In genomic region chr2L:128977-129941, dm6 we compare ENCODE assay signal across 6 fruit fly cellular contexts.
A peak's percentile ranks its signal among the peaks of the same experiment; 100 is the strongest.
TF ChIP-seq lines count a peak whose summit lies in the region.

No protein-coding gene starts in this region.

- peak; percentile 8 for TF ChIP-seq CTCF in whole organism, embryonic (GFP tag; optimal IDR thresholded peaks at IDR 0.05; lab: Kevin White, UChicago)

TF ChIP-seq in whole organism, 6 proteins besides CTCF, POLR2A, EP300 and RAD21:
- TF ChIP-seq EcR (GFP tag; optimal IDR thresholded peaks at IDR 0.05; lab: Kevin White, UChicago) (no peak), Dll (optimal IDR thresholded peaks at IDR 0.05; lab: Kevin White, UChicago) (no peak), psq (optimal IDR thresholded peaks at IDR 0.05; lab: Kevin White, UChicago) (no peak), CG8478 (optimal IDR thresholded peaks at IDR 0.05; lab: Kevin White, UChicago) (peak; percentile 58)

TF ChIP-seq in whole organism, adult, 20 proteins besides CTCF, POLR2A, EP300 and RAD21 (continues in another document):
- TF ChIP-seq ovo (GFP tag; optimal IDR thresholded peaks at IDR 0.05; lab: Kevin White, UChicago) (peak; percentile 84), kay (GFP tag; lab: Kevin White, UChicago; ENCODE audit: borderline replicate concordance) (peak; percentile 88), cnc (optimal IDR thresholded peaks at IDR 0.05; lab: Kevin White, UChicago) (no peak), CG7101 (tag; optimal IDR thresholded peaks at IDR 0.05; lab: Kevin White, UChicago) (peak; percentile 76), Mnt (GFP tag; optimal IDR thresholded peaks at IDR 0.05; lab: Kevin White, UChicago) (peak; percentile 93), bab1 (GFP tag; optimal IDR thresholded peaks at IDR 0.05; lab: Kevin White, UChicago) (peak; percentile 82), CG33017 (tag; optimal IDR thresholded peaks at IDR 0.05; lab: Kevin White, UChicago) (peak; percentile 81), Clk (GFP tag; optimal IDR thresholded peaks at IDR 0.05; lab: Kevin White, UChicago) (no peak), CG7045 (GFP tag; optimal IDR thresholded peaks at IDR 0.05; lab: Kevin White, UChicago) (peak; percentile 6), Hr96 (GFP tag; optimal IDR thresholded peaks at IDR 0.05; lab: Kevin White, UChicago) (peak; percentile 84), CG11617 (GFP tag; optimal IDR thresholded peaks at IDR 0.05; lab: Kevin White, UChicago) (peak; percentile 51), CG14711 (tag; optimal IDR thresholded peaks at IDR 0.05; lab: Kevin White, UChicago) (peak; percentile 67), pad (GFP tag; optimal IDR thresholded peaks at IDR 0.05; lab: Kevin White, UChicago) (peak; percentile 95), cic (GFP tag; optimal IDR thresholded peaks at IDR 0.05; lab: Kevin White, UChicago) (peak; percentile 94), toe (GFP tag; optimal IDR thresholded peaks at IDR 0.05; lab: Kevin White, UChicago) (peak; percentile 49), tj (GFP tag; optimal IDR thresholded peaks at IDR 0.05; lab: Kevin White, UChicago) (peak; percentile 93), Crg-1 (GFP tag; optimal IDR thresholded peaks at IDR 0.05; lab: Kevin White, UChicago) (peak; percentile 38)

TF ChIP-seq in whole organism, embryonic, 481 proteins besides CTCF, POLR2A, EP300 and RAD21 (continues in another document):
- TF ChIP-seq Adf1 (GFP tag; IDR thresholded peaks at IDR 0.05; lab: Robert Waterston, UW), result peak; percentile 67
- TF ChIP-seq dm (GFP tag; optimal IDR thresholded peaks at IDR 0.05; lab: Kevin White, UChicago), result peak; percentile 11
- peak; percentile 47; the same call in 1 of the 2 replicates for TF ChIP-seq CG17328 (GFP tag; IDR thresholded peaks at IDR 0.05; lab: Robert Waterston, UW)
- TF ChIP-seq HLH54F (GFP tag; optimal IDR thresholded peaks at IDR 0.05; lab: Kevin White, UChicago), result peak; percentile 33
- TF ChIP-seq eve (GFP tag; optimal IDR thresholded peaks at IDR 0.05; lab: Kevin White, UChicago), result peak in 1 of 2 experiments; percentile 77
- TF ChIP-seq danr (GFP tag; IDR thresholded peaks at IDR 0.05; lab: Robert Waterston, UW), result no peak
- TF ChIP-seq lab (GFP tag; optimal IDR thresholded peaks at IDR 0.05; lab: Kevin White, UChicago), result peak; percentile 82
- peak; percentile 71 for TF ChIP-seq kah (GFP tag; optimal IDR thresholded peaks at IDR 0.05; lab: Kevin White, UChicago)
- no peak for TF ChIP-seq Abd-B (GFP tag; optimal IDR thresholded peaks at IDR 0.05; lab: Kevin White, UChicago)
- TF ChIP-seq Camta (GFP tag; optimal IDR thresholded peaks at IDR 0.05; lab: Kevin White, UChicago), result no peak
- TF ChIP-seq gt (GFP tag; IDR thresholded peaks at IDR 0.05; lab: Robert Waterston, UW), result no peak
- TF ChIP-seq tio (GFP tag; optimal IDR thresholded peaks at IDR 0.05; lab: Kevin White, UChicago), result no peak
- peak; percentile 8 for TF ChIP-seq tap (tag; optimal IDR thresholded peaks at IDR 0.05; lab: Kevin White, UChicago)
- TF ChIP-seq D19A (tag; optimal IDR thresholded peaks at IDR 0.05; lab: Kevin White, UChicago), result peak; percentile 50
- peak; percentile 86 for TF ChIP-seq HmgZ (tag; optimal IDR thresholded peaks at IDR 0.05; lab: Kevin White, UChicago)
- peak; percentile 67; the same call in 1 of the 2 replicates for TF ChIP-seq CG42726 (GFP tag; IDR thresholded peaks at IDR 0.05; lab: Robert Waterston, UW; ENCODE audit: partially characterized antibody)
- peak; percentile 60 for TF ChIP-seq Rfx (GFP tag; IDR thresholded peaks at IDR 0.05; lab: Robert Waterston, UW)
- no peak for TF ChIP-seq repo (GFP tag; optimal IDR thresholded peaks at IDR 0.05; lab: Kevin White, UChicago)

TF ChIP-seq in whole organism, prepupa, 60 proteins besides CTCF, POLR2A, EP300 and RAD21 (continues in another document):
- TF ChIP-seq CG10669 (GFP tag; optimal IDR thresholded peaks at IDR 0.05; lab: Kevin White, UChicago) (no peak), esn (GFP tag; optimal IDR thresholded peaks at IDR 0.05; lab: Kevin White, UChicago) (peak; percentile 45), dac (GFP tag; optimal IDR thresholded peaks at IDR 0.05; lab: Kevin White, UChicago) (no peak), Hr4 (GFP tag; optimal IDR thresholded peaks at IDR 0.05; lab: Kevin White, UChicago) (no peak), cyc (GFP tag; optimal IDR thresholded peaks at IDR 0.05; lab: Kevin White, UChicago) (peak; percentile 11), Lpt (GFP tag; optimal IDR thresholded peaks at IDR 0.05; lab: Kevin White, UChicago) (peak; percentile 21), lz (GFP tag; optimal IDR thresholded peaks at IDR 0.05; lab: Kevin White, UChicago) (peak; percentile 25), CG15336 (GFP tag; IDR thresholded peaks at IDR 0.05; lab: Robert Waterston, UW) (peak; percentile 47; the same call in 1 of the 2 replicates), CG31627 (GFP tag; optimal IDR thresholded peaks at IDR 0.05; lab: Kevin White, UChicago) (no peak), OdsH (GFP tag; optimal IDR thresholded peaks at IDR 0.05; lab: Kevin White, UChicago) (no peak), CG1621 (tag; optimal IDR thresholded peaks at IDR 0.05; lab: Kevin White, UChicago) (peak; percentile 40), Eip93F (GFP tag; optimal IDR thresholded peaks at IDR 0.05; lab: Kevin White, UChicago) (peak; percentile 83), achi (GFP tag; optimal IDR thresholded peaks at IDR 0.05; lab: Kevin White, UChicago) (peak; percentile 14), fkh (GFP tag; optimal IDR thresholded peaks at IDR 0.05; lab: Kevin White, UChicago) (no peak), fd59A (GFP tag; optimal IDR thresholded peaks at IDR 0.05; lab: Kevin White, UChicago) (no peak), pdm3 (GFP tag; optimal IDR thresholded peaks at IDR 0.05; lab: Kevin White, UChicago) (no peak), CG6808 (GFP tag; optimal IDR thresholded peaks at IDR 0.05; lab: Kevin White, UChicago) (peak; percentile 57), acj6 (GFP tag; optimal IDR thresholded peaks at IDR 0.05; lab: Kevin White, UChicago) (no peak), CG10631 (GFP tag; optimal IDR thresholded peaks at IDR 0.05; lab: Kevin White, UChicago) (no peak)

TF ChIP-seq in whole organism, pupa, 21 proteins besides CTCF, POLR2A, EP300 and RAD21 (continues in another document):
- TF ChIP-seq CG17806 (tag; optimal IDR thresholded peaks at IDR 0.05; lab: Kevin White, UChicago) (no peak), CG9948 (tag; optimal IDR thresholded peaks at IDR 0.05; lab: Kevin White, UChicago) (no peak), Pif1B (GFP tag; optimal IDR thresholded peaks at IDR 0.05; lab: Kevin White, UChicago) (peak; percentile 70), CG15710 (tag; optimal IDR thresholded peaks at IDR 0.05; lab: Kevin White, UChicago) (no peak), CG32121 (GFP tag; IDR thresholded peaks at IDR 0.05; lab: Robert Waterston, UW) (peak; percentile 69), CG13204 (GFP tag; optimal IDR thresholded peaks at IDR 0.05; lab: Kevin White, UChicago) (peak; percentile 83), CG34367 (tag; optimal IDR thresholded peaks at IDR 0.05; lab: Kevin White, UChicago) (no peak), Pif1A (GFP tag; optimal IDR thresholded peaks at IDR 0.05; lab: Kevin White, UChicago) (peak; percentile 54), CG8159 (tag; optimal IDR thresholded peaks at IDR 0.05; lab: Kevin White, UChicago) (peak; percentile 12), rn (GFP tag; IDR thresholded peaks at IDR 0.05; lab: Robert Waterston, UW) (no peak), Ets98B (GFP tag; IDR thresholded peaks at IDR 0.05; lab: Robert Waterston, UW) (peak; percentile 57; the same call in 1 of the 2 replicates), CG14655 (GFP tag; optimal IDR thresholded peaks at IDR 0.05; lab: Kevin White, UChicago) (no peak), Snoo (tag; optimal IDR thresholded peaks at IDR 0.05; lab: Kevin White, UChicago) (peak; percentile 39), CG8301 (tag; optimal IDR thresholded peaks at IDR 0.05; lab: Kevin White, UChicago) (no peak), fd96Ca (GFP tag; IDR thresholded peaks at IDR 0.05; lab: Robert Waterston, UW) (peak; percentile 61; the same call in 1 of the 3 replicates), CG4496 (GFP tag; IDR thresholded peaks at IDR 0.05; lab: Robert Waterston, UW) (peak; percentile 73), gl (tag; optimal IDR thresholded peaks at IDR 0.05; lab: Kevin White, UChicago) (peak; percentile 63), CG10348 (GFP tag; IDR thresholded peaks at IDR 0.05; lab: Robert Waterston, UW) (no peak), CG12605 (GFP tag; IDR thresholded peaks at IDR 0.05; lab: Robert Waterston, UW) (peak; percentile 80), EcR (GFP tag; optimal IDR thresholded peaks at IDR 0.05; lab: Kevin White, UChicago) (peak; percentile 68)

TF ChIP-seq in whole organism, wandering third instar larva, 38 proteins besides CTCF, POLR2A, EP300 and RAD21 (continues in another document):
- TF ChIP-seq br (GFP tag; optimal IDR thresholded peaks at IDR 0.05; lab: Kevin White, UChicago) (peak; percentile 77), Myc (optimal IDR thresholded peaks at IDR 0.05; lab: Kevin White, UChicago) (no peak), dmrt93B (GFP tag; optimal IDR thresholded peaks at IDR 0.05; lab: Kevin White, UChicago) (no peak), jim (GFP tag; optimal IDR thresholded peaks at IDR 0.05; lab: Kevin White, UChicago) (peak; percentile 53), Jra (GFP tag; optimal IDR thresholded peaks at IDR 0.05; lab: Kevin White, UChicago) (peak; percentile 87), Dif (GFP tag; optimal IDR thresholded peaks at IDR 0.05; lab: Kevin White, UChicago; ENCODE audit: partially characterized antibody) (peak; percentile 97), OdsH (GFP tag; optimal IDR thresholded peaks at IDR 0.05; lab: Kevin White, UChicago) (peak; percentile 51), Hnf4 (GFP tag; optimal IDR thresholded peaks at IDR 0.05; lab: Kevin White, UChicago) (peak; percentile 90), HLH106 (tag; optimal IDR thresholded peaks at IDR 0.05; lab: Kevin White, UChicago) (peak; percentile 39), brk (GFP tag; optimal IDR thresholded peaks at IDR 0.05; lab: Kevin White, UChicago) (peak; percentile 58), sage (GFP tag; optimal IDR thresholded peaks at IDR 0.05; lab: Kevin White, UChicago) (no peak), h (GFP tag; optimal IDR thresholded peaks at IDR 0.05; lab: Kevin White, UChicago) (peak; percentile 88), tai (GFP tag; optimal IDR thresholded peaks at IDR 0.05; lab: Kevin White, UChicago) (peak; percentile 42), Rel (GFP tag; optimal IDR thresholded peaks at IDR 0.05; lab: Kevin White, UChicago) (peak; percentile 45), Rel (tag; optimal IDR thresholded peaks at IDR 0.05; lab: Kevin White, UChicago) (peak; percentile 78), CG32264 (GFP tag; optimal IDR thresholded peaks at IDR 0.05; lab: Kevin White, UChicago) (peak; percentile 24), psq (GFP tag; optimal IDR thresholded peaks at IDR 0.05; lab: Kevin White, UChicago) (peak; percentile 19), GATAd (GFP tag; optimal IDR thresholded peaks at IDR 0.05; lab: Kevin White, UChicago) (no peak), Sp1 (GFP tag; optimal IDR thresholded peaks at IDR 0.05; lab: Kevin White, UChicago) (peak; percentile 71), usp (GFP tag; optimal IDR thresholded peaks at IDR 0.05; lab: Kevin White, UChicago) (no peak), lola (GFP tag; optimal IDR thresholded peaks at IDR 0.05; lab: Kevin White, UChicago) (no peak), rgr (GFP tag; optimal IDR thresholded peaks at IDR 0.05; lab: Kevin White, UChicago) (peak; percentile 72), ey (GFP tag; optimal IDR thresholded peaks at IDR 0.05; lab: Kevin White, UChicago) (peak; percentile 10)
